Fruit fly (Drosophila melanogaster): ENCODE results near the gene Grp170.

Gene Grp170

dm6 chrX:2262511-2262910, 12.4 kb downstream of the Grp170 start, which contains the start of the genes temp and CG3071 (continued):
- peak; percentile 43 for TF ChIP-seq pzg (GFP tag; optimal IDR thresholded peaks at IDR 0.05)
- TF ChIP-seq CG10543 (GFP tag; optimal IDR thresholded peaks at IDR 0.05): peak; percentile 79
- TF ChIP-seq CrebB (tag; optimal IDR thresholded peaks at IDR 0.05): no peak
- TF ChIP-seq Doc3 (GFP tag; IDR thresholded peaks at IDR 0.05; ENCODE audit: partially characterized antibody): no peak
- no peak for TF ChIP-seq CG14860 (GFP tag; IDR thresholded peaks at IDR 0.05; ENCODE audit: partially characterized antibody)
- TF ChIP-seq her (GFP tag; optimal IDR thresholded peaks at IDR 0.05): no peak
- TF ChIP-seq CG32772 (GFP tag; IDR thresholded peaks at IDR 0.05): no peak; the same call in 1 of the 2 replicates
- peak; percentile 64 for TF ChIP-seq CG34376 (GFP tag; optimal IDR thresholded peaks at IDR 0.05)
- no peak for TF ChIP-seq ac (GFP tag; optimal IDR thresholded peaks at IDR 0.05)
- TF ChIP-seq CG1024 (GFP tag; IDR thresholded peaks at IDR 0.05): no peak
- no peak for TF ChIP-seq CG17912 (GFP tag; optimal IDR thresholded peaks at IDR 0.05)
- no peak for TF ChIP-seq Atf6 (GFP tag; IDR thresholded peaks at IDR 0.05)
- TF ChIP-seq cad (GFP tag; optimal IDR thresholded peaks at IDR 0.05): no peak
- TF ChIP-seq Dad (GFP tag; optimal IDR thresholded peaks at IDR 0.05): peak; percentile 28
- TF ChIP-seq CG1647 (GFP tag; optimal IDR thresholded peaks at IDR 0.05): no peak
- TF ChIP-seq kni (GFP tag; optimal IDR thresholded peaks at IDR 0.05): no peak
- TF ChIP-seq Side (GFP tag; optimal IDR thresholded peaks at IDR 0.05): peak; percentile 49
- no peak for TF ChIP-seq CG12071 (GFP tag; optimal IDR thresholded peaks at IDR 0.05)
- no peak for TF ChIP-seq CG10565 (GFP tag; optimal IDR thresholded peaks at IDR 0.05)
- TF ChIP-seq Opbp (GFP tag; IDR thresholded peaks at IDR 0.05; ENCODE audit: partially characterized antibody): no peak
- TF ChIP-seq CG4328 (GFP tag; optimal IDR thresholded peaks at IDR 0.05): peak; percentile 51
- TF ChIP-seq sqz (GFP tag; optimal IDR thresholded peaks at IDR 0.05): peak; percentile 37
- no peak for TF ChIP-seq gsb (GFP tag; IDR thresholded peaks at IDR 0.05)
- peak; percentile 40 for TF ChIP-seq ERR (GFP tag; optimal IDR thresholded peaks at IDR 0.05)
- TF ChIP-seq fd3F (GFP tag; optimal IDR thresholded peaks at IDR 0.05): peak; percentile 43
- TF ChIP-seq B-H1 (GFP tag; IDR thresholded peaks at IDR 0.05): no peak
- peak; percentile 47 for TF ChIP-seq CG8290 (GFP tag; optimal IDR thresholded peaks at IDR 0.05)
- TF ChIP-seq CG8290 (tag; optimal IDR thresholded peaks at IDR 0.05): peak in 1 of 2 experiments; percentile 36
- peak; percentile 42 for TF ChIP-seq kay (GFP tag; optimal IDR thresholded peaks at IDR 0.05)
- peak; percentile 66 for TF ChIP-seq Ets97D (GFP tag; optimal IDR thresholded peaks at IDR 0.05)
- no peak for TF ChIP-seq ATbp (GFP tag; optimal IDR thresholded peaks at IDR 0.05)
- no peak for TF ChIP-seq CG31224 (GFP tag; IDR thresholded peaks at IDR 0.05)
- TF ChIP-seq pros (GFP tag; optimal IDR thresholded peaks at IDR 0.05): no peak
- no peak for TF ChIP-seq CTCF (GFP tag; optimal IDR thresholded peaks at IDR 0.05)
- no peak for TF ChIP-seq ase (GFP tag; IDR thresholded peaks at IDR 0.05)
- TF ChIP-seq CG18619 (GFP tag; optimal IDR thresholded peaks at IDR 0.05): peak; percentile 57
- no peak for TF ChIP-seq eve (GFP tag; optimal IDR thresholded peaks at IDR 0.05)
- no peak for TF ChIP-seq tna (GFP tag; IDR thresholded peaks at IDR 0.05; ENCODE audit: partially characterized antibody)
- peak; percentile 71 for TF ChIP-seq CG10147 (GFP tag; optimal IDR thresholded peaks at IDR 0.05)
- TF ChIP-seq fd102C (GFP tag; optimal IDR thresholded peaks at IDR 0.05): no peak
- TF ChIP-seq Awh (GFP tag; IDR thresholded peaks at IDR 0.05): no peak
- no peak for TF ChIP-seq CG11398 (GFP tag; optimal IDR thresholded peaks at IDR 0.05)
- TF ChIP-seq CG1602 (GFP tag; optimal IDR thresholded peaks at IDR 0.05): peak; percentile 28
- no peak for TF ChIP-seq CG14050 (GFP tag; IDR thresholded peaks at IDR 0.05)
- TF ChIP-seq CG7987 (GFP tag; optimal IDR thresholded peaks at IDR 0.05): no peak
- TF ChIP-seq CG30431 (GFP tag; optimal IDR thresholded peaks at IDR 0.05): peak; percentile 19
- TF ChIP-seq tio (GFP tag; optimal IDR thresholded peaks at IDR 0.05): no peak
- no peak for TF ChIP-seq Lpt (GFP tag; optimal IDR thresholded peaks at IDR 0.05)
- peak; percentile 55; the same call in 1 of the 2 replicates for TF ChIP-seq al (GFP tag; IDR thresholded peaks at IDR 0.05)
- TF ChIP-seq E2f2 (GFP tag; IDR thresholded peaks at IDR 0.05): peak; percentile 47
- peak; percentile 73 for TF ChIP-seq zfh2 (GFP tag; optimal IDR thresholded peaks at IDR 0.05)
- no peak for TF ChIP-seq chinmo (GFP tag; IDR thresholded peaks at IDR 0.05; ENCODE audit: partially characterized antibody)
- TF ChIP-seq NfI (GFP tag; optimal IDR thresholded peaks at IDR 0.05): peak; percentile 54

Measured in whole organism, embryonic.